Worm (Caenorhabditis elegans) whole organism, L1 larva: Measurements from ENCODE around the gene F58D12.1.

Source experiments
- C04F5.9 ChIP-seq: sonication (generic microtip); optimal IDR thresholded peaks from 2 replicates; lab custom pipeline; 2016; ENCODE audit warnings: missing genetic modification characterization, missing compliant biosample characterization
- C16A3.4 ChIP-seq: fragments of 150-350 bp; optimal IDR thresholded peaks from 2 replicates; lab custom pipeline; 2014; ENCODE audit warnings: missing biosample characterization, missing genetic modification characterization
- F16B12.6 ChIP-seq: fragments of 150-350 bp; optimal IDR thresholded peaks from 2 replicates; lab custom pipeline; 2014; ENCODE audit warnings: missing biosample characterization, missing genetic modification characterization
- ceh-8 ChIP-seq: fragments of 200-800 bp; sonication (Bioruptor generic); optimal IDR thresholded peaks from 2 replicates; lab custom pipeline; 2018; ENCODE audit warnings: mild to moderate bottlenecking, missing genetic modification characterization, moderate library complexity, missing compliant biosample characterization
- dpl-1 ChIP-seq, 3 experiments: fragments of 150-350 bp in 2 of 3; sonication (generic microtip) in 1 of 3; optimal IDR thresholded peaks; 2 replicates each; lab custom pipeline; 2014 to 2017; ENCODE audit warnings: missing biosample characterization in 3 of 3, missing genetic modification characterization in 3 of 3, missing genetic modification reagents in 3 of 3
- efl-3 ChIP-seq: fragments of 200-800 bp; sonication (Bioruptor generic); optimal IDR thresholded peaks from 2 replicates; lab custom pipeline; 2018; ENCODE audit warnings: mild to moderate bottlenecking, missing genetic modification characterization, missing compliant biosample characterization
- egl-27 ChIP-seq, 2 experiments: fragments of 150-350 bp in 1 of 2; sonication (generic microtip); optimal IDR thresholded peaks; 3 replicates each; lab custom pipeline; 2017 to 2018; ENCODE audit warnings: missing biosample characterization in 2 of 2, missing genetic modification characterization in 2 of 2, missing genetic modification reagents in 2 of 2
- elt-2 ChIP-seq: sonication (generic microtip); optimal IDR thresholded peaks from 2 replicates; lab custom pipeline; 2016; ENCODE audit warnings: missing genetic modification characterization, mild to moderate bottlenecking, inconsistent platforms, missing compliant biosample characterization, missing genetic modification reagents
- elt-3 ChIP-seq, 6 experiments: fragments of 150-350 bp in 1 of 6; sonication (generic microtip); optimal IDR thresholded peaks; 2 replicates each; lab custom pipeline; 2017 to 2018; ENCODE audit warnings: missing biosample characterization in 6 of 6, missing genetic modification characterization in 6 of 6, inconsistent platforms in 1 of 6
- ets-5 ChIP-seq: fragments of 200-800 bp; sonication (Bioruptor generic); IDR thresholded peaks from 2 replicates; pipeline ENCODE4 v1.3.6; 2022; ENCODE audit warnings: missing genetic modification characterization, missing compliant biosample characterization
- fkh-4 ChIP-seq: sonication (generic microtip); optimal IDR thresholded peaks from 2 replicates; lab custom pipeline; 2016; ENCODE audit warnings: missing compliant biosample characterization, missing genetic modification characterization, borderline replicate concordance
- fkh-8 ChIP-seq: sonication (generic microtip); optimal IDR thresholded peaks from 2 replicates; lab custom pipeline; 2016; ENCODE audit warnings: mild to moderate bottlenecking, missing genetic modification characterization, missing compliant biosample characterization
- fos-1 ChIP-seq: fragments of 150-350 bp; optimal IDR thresholded peaks from 2 replicates; lab custom pipeline; 2014; ENCODE audit warnings: missing biosample characterization, missing genetic modification characterization
- grh-1 ChIP-seq: fragments of 200-800 bp; sonication (Bioruptor generic); IDR thresholded peaks from 2 replicates; pipeline ENCODE4 v1.3.6; 2022; ENCODE audit warnings: missing genetic modification reagents, missing genetic modification characterization, missing compliant biosample characterization
- hlh-17 ChIP-seq: fragments of 200-800 bp; sonication (Bioruptor generic); optimal IDR thresholded peaks from 2 replicates; lab custom pipeline; 2018; ENCODE audit warnings: missing genetic modification characterization, mild to moderate bottlenecking, missing compliant biosample characterization, moderate library complexity, borderline replicate concordance
- hlh-4 ChIP-seq: sonication (generic microtip); optimal IDR thresholded peaks from 2 replicates; lab custom pipeline; 2016; ENCODE audit warnings: mild to moderate bottlenecking, missing genetic modification characterization, missing compliant biosample characterization
- irx-1 ChIP-seq: sonication (generic microtip); optimal IDR thresholded peaks from 2 replicates; lab custom pipeline; 2016; ENCODE audit warnings: missing genetic modification characterization, missing compliant biosample characterization
- isw-1 ChIP-seq: fragments of 200-800 bp; sonication (Bioruptor generic); IDR thresholded peaks from 2 replicates; pipeline ENCODE4 v1.3.6; 2022; ENCODE audit warnings: missing genetic modification characterization, missing compliant biosample characterization
- lin-14 ChIP-seq: fragments of 200-800 bp; sonication (Bioruptor generic); optimal IDR thresholded peaks from 2 replicates; lab custom pipeline; 2018; ENCODE audit warnings: mild to moderate bottlenecking, missing genetic modification characterization, moderate library complexity, missing compliant biosample characterization
- lin-35 ChIP-seq, 2 experiments: fragments of 150-350 bp; optimal IDR thresholded peaks; 2 replicates each; lab custom pipeline; 2014; ENCODE audit warnings: missing biosample characterization in 2 of 2, missing genetic modification characterization in 2 of 2, missing genetic modification reagents in 2 of 2
- lin-39 ChIP-seq: fragments of 150-350 bp; optimal IDR thresholded peaks from 2 replicates; lab custom pipeline; 2014; ENCODE audit warnings: missing biosample characterization, missing genetic modification reagents, missing genetic modification characterization
- nhr-20 ChIP-seq: sonication (generic microtip); optimal IDR thresholded peaks from 2 replicates; lab custom pipeline; 2016; ENCODE audit warnings: mild to moderate bottlenecking, missing genetic modification characterization, missing compliant biosample characterization
- nhr-237 ChIP-seq: fragments of 150-350 bp; optimal IDR thresholded peaks from 2 replicates; lab custom pipeline; 2014; ENCODE audit warnings: missing biosample characterization, missing genetic modification characterization
- nhr-28 ChIP-seq: fragments of 150-350 bp; optimal IDR thresholded peaks from 2 replicates; lab custom pipeline; 2014; ENCODE audit warnings: missing biosample characterization, missing genetic modification characterization
- nhr-76 ChIP-seq: sonication (generic microtip); optimal IDR thresholded peaks from 2 replicates; lab custom pipeline; 2017; ENCODE audit warnings: missing biosample characterization, missing genetic modification characterization
- skn-1 ChIP-seq: fragments of 150-350 bp; optimal IDR thresholded peaks from 2 replicates; lab custom pipeline; 2014; ENCODE audit warnings: missing biosample characterization, missing genetic modification characterization
- snu-23 ChIP-seq: sonication (generic microtip); optimal IDR thresholded peaks from 2 replicates; lab custom pipeline; 2016; ENCODE audit warnings: missing genetic modification characterization, missing compliant biosample characterization
- swsn-7 ChIP-seq: sonication (generic microtip); optimal IDR thresholded peaks from 2 replicates; lab custom pipeline; 2016; ENCODE audit warnings: missing genetic modification characterization, missing compliant biosample characterization
- tbx-2 ChIP-seq: sonication (generic microtip); optimal IDR thresholded peaks from 2 replicates; lab custom pipeline; 2016; ENCODE audit warnings: missing genetic modification characterization, missing compliant biosample characterization
- unc-130 ChIP-seq: fragments of 150-350 bp; optimal IDR thresholded peaks from 2 replicates; lab custom pipeline; 2017; ENCODE audit warnings: missing biosample characterization, missing genetic modification characterization, inconsistent platforms
- unc-86 ChIP-seq: sonication (generic microtip); optimal IDR thresholded peaks from 2 replicates; lab custom pipeline; 2016; ENCODE audit warnings: missing genetic modification characterization, missing compliant biosample characterization
- unc-98 ChIP-seq: fragments of 200-800 bp; sonication (Bioruptor generic); IDR thresholded peaks from 2 replicates; pipeline ENCODE4 v1.3.6; 2022; ENCODE audit warnings: missing genetic modification characterization, missing compliant biosample characterization
- xbp-1 ChIP-seq: sonication (generic microtip); optimal IDR thresholded peaks from 2 replicates; lab custom pipeline; 2016; ENCODE audit warnings: missing genetic modification characterization, missing compliant biosample characterization
- zip-4 ChIP-seq: fragments of 200-800 bp; sonication (Bioruptor generic); optimal IDR thresholded peaks from 2 replicates; lab custom pipeline; 2018; ENCODE audit warnings: mild to moderate bottlenecking, missing genetic modification characterization, moderate library complexity, missing compliant biosample characterization
- ztf-11 ChIP-seq, 2 experiments: sonication (generic microtip); optimal IDR thresholded peaks; 2 replicates each; lab custom pipeline; 2016 to 2017; ENCODE audit warnings: missing genetic modification characterization in 2 of 2, missing biosample characterization in 1 of 2, missing compliant biosample characterization in 1 of 2
- ztf-4 ChIP-seq: fragments of 150-350 bp; optimal IDR thresholded peaks from 2 replicates; lab custom pipeline; 2014; ENCODE audit warnings: missing biosample characterization, missing genetic modification characterization

Gene F58D12.1

DNA sequence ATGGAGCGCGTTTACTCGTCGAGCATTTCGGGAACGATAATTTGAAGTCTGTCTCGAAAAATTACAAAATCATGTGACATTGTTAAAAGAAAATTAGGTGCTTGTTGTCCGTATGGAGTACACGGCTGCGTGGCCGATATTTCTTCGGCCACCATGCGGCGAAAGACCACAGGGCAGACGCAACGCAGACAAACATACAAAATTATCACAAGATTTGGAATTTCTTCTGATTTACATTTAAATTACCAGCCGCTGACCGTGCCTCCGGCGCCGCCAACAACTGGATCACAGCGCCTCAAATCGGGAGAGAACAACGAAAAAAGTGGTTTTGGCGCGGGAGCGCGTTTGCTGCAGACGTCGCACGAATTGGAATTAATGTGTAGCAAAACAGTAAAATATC lies 5.7 kb downstream of the F58D12.1 start (continued):
- TF ChIP-seq nhr-76 (tag; lab: Kevin White, UChicago) = peak; percentile 1
- TF ChIP-seq hlh-4 (tag; lab: Kevin White, UChicago) = peak; percentile 95
- TF ChIP-seq ztf-4 (tag; lab: Kevin White, UChicago) = peak; percentile 95
- TF ChIP-seq unc-86 (tag; lab: Kevin White, UChicago) = peak; percentile 94
- peak; percentile 62 for TF ChIP-seq skn-1 (tag; lab: Kevin White, UChicago)
- peak; percentile 92 for TF ChIP-seq zip-4 (GFP tag; lab: Kevin White, UChicago)
- peak; percentile 63 for TF ChIP-seq nhr-237 (tag; lab: Kevin White, UChicago)
- peak; percentile 66 for TF ChIP-seq fos-1 (tag; lab: Kevin White, UChicago)
- TF ChIP-seq ets-5 (GFP tag; lab: Robert Waterston, UW) = peak; percentile 67; the same call in 1 of the 2 replicates
- TF ChIP-seq F16B12.6 (tag; lab: Kevin White, UChicago) = peak; percentile 19
- peak; percentile 96 for TF ChIP-seq xbp-1 (tag; lab: Kevin White, UChicago)
- peak; percentile 100 for TF ChIP-seq fkh-4 (tag; lab: Kevin White, UChicago)
- TF ChIP-seq hlh-17 (GFP tag; lab: Kevin White, UChicago) = peak; percentile 94
- TF ChIP-seq elt-3 (tag; optimal IDR thresholded peaks at IDR 0.05; lab: Kevin White, UChicago) = peak in 4 of 6 experiments; percentile 18 to 85 (median 64)
- TF ChIP-seq fkh-8 (tag; lab: Kevin White, UChicago) = peak; percentile 97
- TF ChIP-seq lin-39 (tag; lab: Kevin White, UChicago) = peak; percentile 93
- TF ChIP-seq dpl-1 (GFP tag; optimal IDR thresholded peaks at IDR 0.05; lab: Kevin White, UChicago) = peak; percentile 80 to 87 (median 81)
- peak; percentile 98 for TF ChIP-seq unc-130 (tag; lab: Kevin White, UChicago)
- peak; percentile 96 for TF ChIP-seq C04F5.9
- TF ChIP-seq efl-3 (GFP tag; lab: Kevin White, UChicago) = peak; percentile 94
- TF ChIP-seq grh-1 (GFP tag; lab: Robert Waterston, UW) = peak; percentile 99
- TF ChIP-seq ztf-11 (tag; optimal IDR thresholded peaks at IDR 0.05; lab: Kevin White, UChicago) = peak in 1 of 2 experiments; percentile 100
- peak; percentile 99 for TF ChIP-seq nhr-20 (tag; lab: Kevin White, UChicago)
- TF ChIP-seq, all 84 proteins: peak for 70; not testable (repeated sequence) for 14

DNA sequence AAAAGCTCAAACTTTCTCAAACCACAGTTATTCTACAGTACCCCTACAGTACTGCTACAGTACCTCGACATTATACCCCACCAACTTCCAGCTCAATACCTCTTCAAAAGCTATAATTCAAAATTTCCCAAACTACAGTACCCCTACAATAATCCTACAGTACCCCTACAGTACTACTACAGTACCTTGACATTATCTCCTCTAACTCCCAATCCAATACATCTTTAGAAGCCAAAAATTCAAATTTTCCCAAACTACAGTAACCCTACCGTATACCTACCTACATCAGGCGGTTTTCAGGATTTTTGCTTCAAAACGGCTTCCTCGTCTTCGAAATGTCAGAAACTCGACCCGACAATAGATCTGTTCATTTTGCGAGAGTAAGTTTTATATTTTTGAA lies 8.2 kb downstream of the F58D12.1 start, which contains the start of gene F58D12.3:
Gene F58D12.3 (plus strand): TSS at position 301 of the 400 bp plus-strand sequence.
- no peak for TF ChIP-seq zip-4 (GFP tag; lab: Kevin White, UChicago)
- no peak for TF ChIP-seq irx-1 (tag; lab: Kevin White, UChicago)
- no peak for TF ChIP-seq isw-1 (GFP tag; lab: Robert Waterston, UW)

DNA sequence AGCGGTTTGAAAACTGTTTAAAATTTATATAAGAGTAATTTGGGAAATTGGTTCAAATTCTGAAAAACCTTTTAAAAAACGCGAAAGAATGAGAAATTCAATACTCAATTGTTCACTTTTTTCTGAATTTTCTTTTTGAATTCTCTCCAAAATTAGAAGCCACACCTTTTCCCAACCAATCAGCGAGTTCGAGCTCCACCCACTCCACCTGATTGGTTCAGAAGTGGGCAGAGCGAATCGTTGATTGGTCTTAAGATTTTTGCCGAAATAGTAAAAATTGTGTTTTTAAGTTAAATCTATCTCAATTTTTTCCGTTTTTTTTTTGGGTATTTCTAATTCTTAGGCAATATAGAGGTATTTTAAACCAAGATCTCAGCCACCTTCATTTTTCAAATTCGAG lies 14.6 kb downstream of the F58D12.1 start:
- TF ChIP-seq fkh-4 (tag; lab: Kevin White, UChicago) (no peak), elt-2 (tag; lab: Kevin White, UChicago) (no peak), snu-23 (GFP tag; lab: Kevin White, UChicago) (no peak), lin-35 (GFP tag; optimal IDR thresholded peaks at IDR 0.05; lab: Kevin White, UChicago) (no peak), tbx-2 (tag; lab: Kevin White, UChicago) (no peak), C16A3.4 (tag; lab: Kevin White, UChicago) (no peak), nhr-28 (no peak), unc-98 (GFP tag; lab: Robert Waterston, UW) (no peak), swsn-7 (tag; lab: Kevin White, UChicago) (no peak), hlh-17 (GFP tag; lab: Kevin White, UChicago) (no peak), isw-1 (GFP tag; lab: Robert Waterston, UW) (no peak), lin-14 (GFP tag; lab: Kevin White, UChicago) (no peak), ceh-8 (GFP tag; lab: Kevin White, UChicago) (no peak), egl-27 (tag; optimal IDR thresholded peaks at IDR 0.05; lab: Kevin White, UChicago) (no peak)
